Worm (Caenorhabditis elegans): ENCODE data around the gene F19H6.6.

ce11 chrX:12326424-12326823 is 34.2 kb upstream of the F19H6.6 start, which contains the start of gene srd-41:
- TF ChIP-seq R02D3.7 (tag; optimal IDR thresholded peaks at IDR 0.05) (no peak), ZK546.5 (tag; optimal IDR thresholded peaks at IDR 0.05) (no peak), fkh-10 (GFP tag; optimal IDR thresholded peaks at IDR 0.05) (no peak), elt-3 (tag; optimal IDR thresholded peaks at IDR 0.05) (no peak), hmg-11 (tag; optimal IDR thresholded peaks at IDR 0.05) (no peak), mdl-1 (tag; optimal IDR thresholded peaks at IDR 0.05) (no peak), lin-15B (tag; optimal IDR thresholded peaks at IDR 0.05) (no peak), unc-39 (tag; optimal IDR thresholded peaks at IDR 0.05) (no peak), nhr-76 (tag; optimal IDR thresholded peaks at IDR 0.05) (no peak), nhr-28 (tag; optimal IDR thresholded peaks at IDR 0.05) (no peak), nhr-25 (tag; optimal IDR thresholded peaks at IDR 0.05) (no peak), nhr-11 (tag; optimal IDR thresholded peaks at IDR 0.05) (no peak), pha-4 (tag; optimal IDR thresholded peaks at IDR 0.05) (no peak), nfya-1 (tag; optimal IDR thresholded peaks at IDR 0.05; ENCODE audit: insufficient read depth) (no peak)

All from whole organism, L3 larva.